Fruit fly (Drosophila melanogaster): ENCODE results near the gene CG10646.
A peak's percentile ranks its signal among the peaks of the same experiment; 100 is the strongest.

CG10646 gene

DNA sequence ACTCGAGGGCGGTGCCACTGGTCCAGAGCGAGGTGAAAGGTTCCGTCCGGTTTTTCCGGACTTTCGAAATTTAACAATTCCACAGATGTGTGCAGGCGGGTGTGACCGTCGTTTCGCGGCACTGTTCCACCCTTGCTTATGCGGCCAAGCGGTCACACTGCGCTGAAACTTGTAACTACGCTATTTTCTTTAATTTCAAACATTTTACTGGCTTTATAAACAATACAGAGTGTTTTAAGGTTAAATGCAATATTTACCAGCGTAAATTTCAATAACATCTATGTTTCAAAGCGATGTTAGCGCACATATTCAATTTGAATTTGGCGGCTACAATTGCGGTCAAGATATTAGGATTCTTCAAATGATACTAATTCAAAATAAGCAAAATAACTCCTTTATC is 26.4 kb upstream of the CG10646 start, which contains the start of gene nst (continued):
- no peak for TF ChIP-seq ind (GFP tag; optimal IDR thresholded peaks at IDR 0.05)
- no peak for TF ChIP-seq Oaz (GFP tag; IDR thresholded peaks at IDR 0.05)
- TF ChIP-seq corto (GFP tag; optimal IDR thresholded peaks at IDR 0.05): no peak
- peak; percentile 30 for TF ChIP-seq CG14710 (tag; optimal IDR thresholded peaks at IDR 0.05)
- no peak for TF ChIP-seq NC2α (GFP tag; optimal IDR thresholded peaks at IDR 0.05)
- TF ChIP-seq pho (GFP tag; optimal IDR thresholded peaks at IDR 0.05): no peak
- TF ChIP-seq ewg (GFP tag; optimal IDR thresholded peaks at IDR 0.05): peak; percentile 70
- TF ChIP-seq exex (tag; optimal IDR thresholded peaks at IDR 0.05): no peak
- TF ChIP-seq CG11695 (GFP tag; IDR thresholded peaks at IDR 0.05): no peak
- no peak for TF ChIP-seq luna (GFP tag; optimal IDR thresholded peaks at IDR 0.05)
- TF ChIP-seq grau (tag; optimal IDR thresholded peaks at IDR 0.05): peak; percentile 16
- no peak for TF ChIP-seq Tbp (GFP tag; optimal IDR thresholded peaks at IDR 0.05)
- no peak for TF ChIP-seq CG11247 (GFP tag; IDR thresholded peaks at IDR 0.05)
- no peak for TF ChIP-seq Dad (GFP tag; optimal IDR thresholded peaks at IDR 0.05)
- no peak for TF ChIP-seq Hey (tag; optimal IDR thresholded peaks at IDR 0.05)
- TF ChIP-seq crc (GFP tag; optimal IDR thresholded peaks at IDR 0.05): no peak
- no peak for TF ChIP-seq hb (GFP tag; IDR thresholded peaks at IDR 0.05; ENCODE audit: partially characterized antibody)
- no peak for TF ChIP-seq CG8944 (GFP tag; optimal IDR thresholded peaks at IDR 0.05)
- no peak for TF ChIP-seq Elba2 (GFP tag; optimal IDR thresholded peaks at IDR 0.05)
- TF ChIP-seq CG5180 (GFP tag; optimal IDR thresholded peaks at IDR 0.05): no peak
- no peak for TF ChIP-seq H15 (GFP tag; IDR thresholded peaks at IDR 0.05)
- no peak for TF ChIP-seq da (GFP tag; optimal IDR thresholded peaks at IDR 0.05)
- TF ChIP-seq ato (GFP tag; IDR thresholded peaks at IDR 0.05; ENCODE audit: partially characterized antibody): no peak
- peak; percentile 29 for TF ChIP-seq CTCF (GFP tag; optimal IDR thresholded peaks at IDR 0.05)
- no peak for TF ChIP-seq CG17328 (GFP tag; IDR thresholded peaks at IDR 0.05)
- TF ChIP-seq gcm2 (GFP tag; optimal IDR thresholded peaks at IDR 0.05): no peak
- no peak for TF ChIP-seq sug (tag; optimal IDR thresholded peaks at IDR 0.05)
- no peak for TF ChIP-seq CG10654 (GFP tag; optimal IDR thresholded peaks at IDR 0.05)
- TF ChIP-seq cato (GFP tag; optimal IDR thresholded peaks at IDR 0.05; ENCODE audit: borderline replicate concordance): no peak
- no peak for TF ChIP-seq kni (GFP tag; optimal IDR thresholded peaks at IDR 0.05)
- peak; percentile 27; the same call in 1 of the 2 replicates for TF ChIP-seq seq (GFP tag; IDR thresholded peaks at IDR 0.05)
- no peak for TF ChIP-seq vvl (GFP tag; IDR thresholded peaks at IDR 0.05)
- no peak for TF ChIP-seq nerfin-2 (GFP tag; IDR thresholded peaks at IDR 0.05; ENCODE audit: partially characterized antibody)
- peak; percentile 9 for TF ChIP-seq Sin3A (optimal IDR thresholded peaks at IDR 0.05)
- no peak for TF ChIP-seq Atf3 (GFP tag; optimal IDR thresholded peaks at IDR 0.05)
- TF ChIP-seq TFAM (GFP tag; optimal IDR thresholded peaks at IDR 0.05): no peak
- peak; percentile 14 for TF ChIP-seq CG33213 (GFP tag; optimal IDR thresholded peaks at IDR 0.05)
- TF ChIP-seq CrebB (tag; optimal IDR thresholded peaks at IDR 0.05): no peak
- TF ChIP-seq pros (GFP tag; optimal IDR thresholded peaks at IDR 0.05): no peak
- TF ChIP-seq nau (GFP tag; optimal IDR thresholded peaks at IDR 0.05): no peak
- TF ChIP-seq sisA (GFP tag; IDR thresholded peaks at IDR 0.05): no peak
- TF ChIP-seq Chrac-16 (GFP tag; optimal IDR thresholded peaks at IDR 0.05): no peak
- no peak for TF ChIP-seq Six4 (GFP tag; optimal IDR thresholded peaks at IDR 0.05)
- TF ChIP-seq bbx (GFP tag; IDR thresholded peaks at IDR 0.05; ENCODE audit: partially characterized antibody): no peak
- no peak for TF ChIP-seq wor (GFP tag; IDR thresholded peaks at IDR 0.05)
- no peak for TF ChIP-seq psq (GFP tag; optimal IDR thresholded peaks at IDR 0.05)
- TF ChIP-seq Dfd (GFP tag; optimal IDR thresholded peaks at IDR 0.05): no peak
- no peak for TF ChIP-seq CG9932 (GFP tag; IDR thresholded peaks at IDR 0.05)
- TF ChIP-seq fd96Cb (tag; optimal IDR thresholded peaks at IDR 0.05): no peak
- TF ChIP-seq CG10462 (GFP tag; optimal IDR thresholded peaks at IDR 0.05): no peak
- no peak for TF ChIP-seq CG16863 (GFP tag; optimal IDR thresholded peaks at IDR 0.05)
- no peak for TF ChIP-seq CG16779 (GFP tag; IDR thresholded peaks at IDR 0.05)
- no peak for TF ChIP-seq D (optimal IDR thresholded peaks at IDR 0.05)
- TF ChIP-seq D (GFP tag; optimal IDR thresholded peaks at IDR 0.05): no peak
